Worm (Caenorhabditis elegans) whole organism, mixed stage, embryonic: ENCODE results near the gene nmr-1.

Experiments used
- M03D4.4 ChIP-seq: sonication (generic microtip); optimal IDR thresholded peaks from 2 replicates; lab custom pipeline; 2017; ENCODE audit warnings: mild to moderate bottlenecking, missing genetic modification characterization, missing compliant biosample characterization
- snpc-4 ChIP-seq: fragments of 150-350 bp; optimal IDR thresholded peaks from 2 replicates; lab custom pipeline; 2014; ENCODE audit warnings: missing biosample characterization, missing genetic modification characterization
- sptf-1 ChIP-seq: sonication (generic microtip); optimal IDR thresholded peaks from 2 replicates; lab custom pipeline; 2017; ENCODE audit warnings: mild to moderate bottlenecking, missing genetic modification characterization, moderate library complexity, missing compliant biosample characterization
- unc-39 ChIP-seq: fragments of 150-350 bp; optimal IDR thresholded peaks from 2 replicates; lab custom pipeline; 2014; ENCODE audit warnings: missing biosample characterization, missing genetic modification characterization
- ztf-11 ChIP-seq: fragments of 150-350 bp; optimal IDR thresholded peaks from 2 replicates; lab custom pipeline; 2014; ENCODE audit warnings: missing biosample characterization, missing genetic modification characterization

- TF ChIP-seq sptf-1 (tag; lab: Kevin White, UChicago) = no peak
- no peak for TF ChIP-seq M03D4.4 (tag; lab: Kevin White, UChicago)
- TF ChIP-seq ztf-11 = peak; percentile 13
- TF ChIP-seq snpc-4 (tag; lab: Kevin White, UChicago) = no peak
- TF ChIP-seq unc-39 (tag; lab: Kevin White, UChicago) = no peak
These were observed 28.1 kb downstream of the nmr-1 start for ce11 chrII:5418317-5418716.
